Worm (Caenorhabditis elegans): ENCODE data around the gene H40L08.1.

ce11 chrX:15096277-15096676, 12.4 kb upstream of the H40L08.1 start:
- TF ChIP-seq lin-15B (tag; optimal IDR thresholded peaks at IDR 0.05) = no peak
- TF ChIP-seq unc-39 (tag; optimal IDR thresholded peaks at IDR 0.05) = no peak
- TF ChIP-seq zag-1 (tag; optimal IDR thresholded peaks at IDR 0.05) = no peak
- no peak for TF ChIP-seq nhr-76 (tag; optimal IDR thresholded peaks at IDR 0.05)
- no peak for TF ChIP-seq ceh-82 (tag; optimal IDR thresholded peaks at IDR 0.05)
- no peak for TF ChIP-seq unc-62 (GFP tag; optimal IDR thresholded peaks at IDR 0.05)

All from whole organism, L3 larva.